Fruit fly (Drosophila melanogaster): Measurements from ENCODE around the gene CG13309.

dm6 chr3L:8781993-8782392 is 28.2 kb upstream of the CG13309 start:
- TF ChIP-seq toe (GFP tag; optimal IDR thresholded peaks at IDR 0.05) (no peak), tj (GFP tag; optimal IDR thresholded peaks at IDR 0.05) (no peak), cic (GFP tag; optimal IDR thresholded peaks at IDR 0.05) (no peak), ovo (GFP tag; optimal IDR thresholded peaks at IDR 0.05) (no peak), cnc (optimal IDR thresholded peaks at IDR 0.05) (no peak), CG12768 (GFP tag; optimal IDR thresholded peaks at IDR 0.05) (no peak), pad (GFP tag; optimal IDR thresholded peaks at IDR 0.05) (no peak), Clk (GFP tag; optimal IDR thresholded peaks at IDR 0.05) (no peak), CG7045 (GFP tag; optimal IDR thresholded peaks at IDR 0.05) (no peak), CG1620 (GFP tag; optimal IDR thresholded peaks at IDR 0.05) (no peak), Mnt (GFP tag; optimal IDR thresholded peaks at IDR 0.05) (no peak)

Data from whole organism, adult.